Worm (Caenorhabditis elegans): Measurements from ENCODE around the gene F40F12.3.

F40F12.3 gene

ce11 chrIII:9907574-9907973, 13.1 kb downstream of the F40F12.3 start:
- TF ChIP-seq nhr-237 (tag; optimal IDR thresholded peaks at IDR 0.05) (no peak), unc-120 (tag; optimal IDR thresholded peaks at IDR 0.05; ENCODE audit: poor library complexity, severe bottlenecking) (no peak), sem-2 (GFP tag; optimal IDR thresholded peaks at IDR 0.05) (no peak), bed-3 (GFP tag; optimal IDR thresholded peaks at IDR 0.05) (no peak), lin-13 (tag; optimal IDR thresholded peaks at IDR 0.05) (no peak), flh-1 (GFP tag; optimal IDR thresholded peaks at IDR 0.05) (no peak), hlh-1 (tag; optimal IDR thresholded peaks at IDR 0.05) (no peak), mep-1 (tag; optimal IDR thresholded peaks at IDR 0.05) (no peak), lin-32 (GFP tag; optimal IDR thresholded peaks at IDR 0.05) (no peak), mab-5 (tag; optimal IDR thresholded peaks at IDR 0.05) (no peak), pha-4 (tag; optimal IDR thresholded peaks at IDR 0.05) (no peak), ztf-11 (tag; optimal IDR thresholded peaks at IDR 0.05) (no peak), ham-2 (GFP tag; optimal IDR thresholded peaks at IDR 0.05) (no peak), snpc-4 (tag; optimal IDR thresholded peaks at IDR 0.05) (no peak), M03D4.4 (tag; optimal IDR thresholded peaks at IDR 0.05) (no peak), elt-1 (tag; optimal IDR thresholded peaks at IDR 0.05; ENCODE audit: borderline replicate concordance, insufficient read depth) (no peak), drap-1 (GFP tag; optimal IDR thresholded peaks at IDR 0.05) (no peak), mls-2 (tag; optimal IDR thresholded peaks at IDR 0.05) (no peak)

ce11 chrIII:9905307-9905706, 15.4 kb downstream of the F40F12.3 start:
- TF ChIP-seq ces-1 (GFP tag; optimal IDR thresholded peaks at IDR 0.05): peak; percentile 81
- TF ChIP-seq nhr-28 (tag; optimal IDR thresholded peaks at IDR 0.05): no peak

- TF ChIP-seq lin-32 (GFP tag; optimal IDR thresholded peaks at IDR 0.05) (no peak), mep-1 (tag; optimal IDR thresholded peaks at IDR 0.05) (no peak), drap-1 (GFP tag; optimal IDR thresholded peaks at IDR 0.05) (no peak), nhr-2 (tag; optimal IDR thresholded peaks at IDR 0.05) (no peak)
These were observed 16.9 kb downstream of the F40F12.3 start for ce11 chrIII:9903694-9904292.

ce11 chrIII:9899720-9900119, 20.9 kb downstream of the F40F12.3 start:
- TF ChIP-seq nhr-76 (tag; optimal IDR thresholded peaks at IDR 0.05): no peak
- no peak for TF ChIP-seq drap-1 (GFP tag; optimal IDR thresholded peaks at IDR 0.05)
- no peak for TF ChIP-seq unc-39 (tag; optimal IDR thresholded peaks at IDR 0.05)
- TF ChIP-seq lin-32 (GFP tag; optimal IDR thresholded peaks at IDR 0.05): no peak
- no peak for TF ChIP-seq zip-8 (tag; optimal IDR thresholded peaks at IDR 0.05)
- no peak for TF ChIP-seq blmp-1 (tag; optimal IDR thresholded peaks at IDR 0.05)
- TF ChIP-seq ztf-11 (tag; optimal IDR thresholded peaks at IDR 0.05): no peak
- no peak for TF ChIP-seq ces-1 (GFP tag; optimal IDR thresholded peaks at IDR 0.05)
- no peak for TF ChIP-seq lin-13 (tag; optimal IDR thresholded peaks at IDR 0.05)
- no peak for TF ChIP-seq nhr-2 (tag; optimal IDR thresholded peaks at IDR 0.05)
- no peak for TF ChIP-seq mep-1 (tag; optimal IDR thresholded peaks at IDR 0.05)
- no peak for TF ChIP-seq cnd-1 (tag; optimal IDR thresholded peaks at IDR 0.05)
- TF ChIP-seq hlh-1 (tag; optimal IDR thresholded peaks at IDR 0.05): no peak
- no peak for TF ChIP-seq mls-2 (tag; optimal IDR thresholded peaks at IDR 0.05)
- TF ChIP-seq elt-1 (tag; optimal IDR thresholded peaks at IDR 0.05; ENCODE audit: borderline replicate concordance, insufficient read depth): no peak
- TF ChIP-seq M03D4.4 (tag; optimal IDR thresholded peaks at IDR 0.05): no peak
- TF ChIP-seq ham-2 (GFP tag; optimal IDR thresholded peaks at IDR 0.05): no peak
- TF ChIP-seq ceh-39 (tag; optimal IDR thresholded peaks at IDR 0.05): no peak
- TF ChIP-seq unc-62 (GFP tag; optimal IDR thresholded peaks at IDR 0.05): no peak
- TF ChIP-seq nhr-12 (tag; optimal IDR thresholded peaks at IDR 0.05): no peak

- peak; percentile 66 for TF ChIP-seq zip-8 (tag; optimal IDR thresholded peaks at IDR 0.05)
- no peak for TF ChIP-seq nhr-237 (tag; optimal IDR thresholded peaks at IDR 0.05)
These were observed 27.8 kb downstream of the F40F12.3 start, which contains the start of gene mam-7 for ce11 chrIII:9892855-9893254. Gene mam-7, plus strand, starts transcription at chrIII:9893155.

- no peak for TF ChIP-seq lin-32 (GFP tag; optimal IDR thresholded peaks at IDR 0.05)
- no peak for TF ChIP-seq blmp-1 (tag; optimal IDR thresholded peaks at IDR 0.05)
- TF ChIP-seq ceh-43 (GFP tag; optimal IDR thresholded peaks at IDR 0.05): no peak
These were observed 29.3 kb downstream of the F40F12.3 start, which contains the start of gene alg-4 for ce11 chrIII:9891324-9891723. Gene alg-4, minus strand, starts transcription at chrIII:9891424.

All from whole organism, mixed stage, embryonic.